Worm (Caenorhabditis elegans) whole organism, late embryonic: ENCODE data around the gene wdr-83.

Source experiments
- elt-2 ChIP-seq: sonication (generic microtip); optimal IDR thresholded peaks from 2 replicates; lab custom pipeline; 2016; ENCODE audit warnings: missing genetic modification reagents, missing genetic modification characterization, missing compliant biosample characterization
- nfya-1 ChIP-seq: sonication (generic microtip); optimal IDR thresholded peaks from 2 replicates; lab custom pipeline; 2017; ENCODE audit warnings: missing genetic modification characterization, mild to moderate bottlenecking, missing compliant biosample characterization, antibody characterized with exemption, moderate library complexity
- sox-4 ChIP-seq: sonication (generic microtip); optimal IDR thresholded peaks from 2 replicates; lab custom pipeline; 2017; ENCODE audit warnings: mild to moderate bottlenecking, missing genetic modification characterization, inconsistent platforms, missing compliant biosample characterization

ce11 chrII:5049865-5050342, 18.4 kb upstream of the wdr-83 start, which contains the start of gene F33G12.6:
- TF ChIP-seq nfya-1 (tag; lab: Kevin White, UChicago) (no peak), elt-2 (tag; lab: Kevin White, UChicago) (no peak), sox-4 (tag; lab: Kevin White, UChicago) (no peak)
